Worm (Caenorhabditis elegans) whole organism, late embryonic: ENCODE results near the gene F43C11.6.

Experiments used
- C08G9.2 ChIP-seq: sonication (generic microtip); optimal IDR thresholded peaks from 2 replicates; lab custom pipeline; 2016; ENCODE audit warnings: mild to moderate bottlenecking, missing genetic modification characterization, moderate library complexity, missing compliant biosample characterization
- F13H6.1 ChIP-seq: sonication (generic microtip); optimal IDR thresholded peaks from 2 replicates; lab custom pipeline; 2016; ENCODE audit warnings: missing genetic modification characterization, missing compliant biosample characterization
- K09A11.1 ChIP-seq: sonication (generic microtip); optimal IDR thresholded peaks from 2 replicates; lab custom pipeline; 2017; ENCODE audit warnings: antibody characterized with exemption, mild to moderate bottlenecking, missing genetic modification characterization, missing compliant biosample characterization; ENCODE audit not compliant: insufficient read depth
- ahr-1 ChIP-seq: sonication (generic microtip); optimal IDR thresholded peaks from 2 replicates; lab custom pipeline; 2016; ENCODE audit warnings: missing genetic modification characterization, missing compliant biosample characterization
- ceh-14 ChIP-seq: sonication (generic microtip); optimal IDR thresholded peaks from 2 replicates; lab custom pipeline; 2016; ENCODE audit warnings: missing genotype, missing genetic modification characterization, missing compliant biosample characterization
- ceh-18 ChIP-seq: sonication (generic microtip); optimal IDR thresholded peaks from 2 replicates; lab custom pipeline; 2016; ENCODE audit warnings: missing genetic modification characterization, missing compliant biosample characterization
- ceh-30 ChIP-seq: fragments of 150-350 bp; optimal IDR thresholded peaks from 2 replicates; lab custom pipeline; 2014; ENCODE audit warnings: missing biosample characterization, missing genetic modification characterization
- ceh-34 ChIP-seq: sonication (generic microtip); optimal IDR thresholded peaks from 2 replicates; lab custom pipeline; 2016; ENCODE audit warnings: mild to moderate bottlenecking, missing genetic modification characterization, missing compliant biosample characterization
- ceh-6 ChIP-seq: fragments of 200-800 bp; sonication (Bioruptor generic); optimal IDR thresholded peaks from 2 replicates; lab custom pipeline; 2018; ENCODE audit warnings: mild to moderate bottlenecking, missing genetic modification characterization, missing compliant biosample characterization
- ceh-9 ChIP-seq: sonication (generic microtip); optimal IDR thresholded peaks from 2 replicates; lab custom pipeline; 2016; ENCODE audit warnings: mild to moderate bottlenecking, missing genetic modification characterization, inconsistent platforms, missing compliant biosample characterization
- dmd-4 ChIP-seq: sonication (generic microtip); optimal IDR thresholded peaks from 2 replicates; lab custom pipeline; 2016; ENCODE audit warnings: borderline replicate concordance, missing genetic modification characterization, missing compliant biosample characterization
- dve-1 ChIP-seq: sonication (generic microtip); optimal IDR thresholded peaks from 2 replicates; lab custom pipeline; 2017; ENCODE audit warnings: antibody characterized with exemption, mild to moderate bottlenecking, missing genetic modification characterization, missing compliant biosample characterization
- elt-4 ChIP-seq: sonication (generic microtip); optimal IDR thresholded peaks from 2 replicates; lab custom pipeline; 2016; ENCODE audit warnings: missing genetic modification characterization, missing compliant biosample characterization
- ets-4 ChIP-seq: sonication (generic microtip); optimal IDR thresholded peaks from 2 replicates; lab custom pipeline; 2016; ENCODE audit warnings: missing genetic modification characterization, missing compliant biosample characterization
- fkh-10 ChIP-seq: fragments of 150-350 bp; optimal IDR thresholded peaks from 2 replicates; lab custom pipeline; 2014; ENCODE audit warnings: missing biosample characterization, missing genetic modification reagents, missing genetic modification characterization
- fkh-6 ChIP-seq: sonication (generic microtip); optimal IDR thresholded peaks from 2 replicates; lab custom pipeline; 2016; ENCODE audit warnings: missing genetic modification characterization, missing compliant biosample characterization
- gmeb-2 ChIP-seq: sonication (generic microtip); optimal IDR thresholded peaks from 2 replicates; lab custom pipeline; 2016; ENCODE audit warnings: missing genetic modification characterization, inconsistent platforms, missing compliant biosample characterization
- hlh-15 ChIP-seq: sonication (generic microtip); optimal IDR thresholded peaks from 2 replicates; lab custom pipeline; 2016; ENCODE audit warnings: missing genetic modification characterization, missing compliant biosample characterization
- nhr-11 ChIP-seq: fragments of 150-350 bp; optimal IDR thresholded peaks from 2 replicates; lab custom pipeline; 2014; ENCODE audit warnings: missing biosample characterization, missing genetic modification characterization
- nhr-232 ChIP-seq: sonication (generic microtip); optimal IDR thresholded peaks from 2 replicates; lab custom pipeline; 2016; ENCODE audit warnings: missing genetic modification characterization, missing compliant biosample characterization
- npax-4 ChIP-seq: sonication (generic microtip); optimal IDR thresholded peaks from 2 replicates; lab custom pipeline; 2016; ENCODE audit warnings: missing genetic modification characterization, missing compliant biosample characterization
- pros-1 ChIP-seq: fragments of 150-350 bp; optimal IDR thresholded peaks from 2 replicates; lab custom pipeline; 2014; ENCODE audit warnings: missing biosample characterization, missing genetic modification reagents, missing genetic modification characterization
- ref-2 ChIP-seq: sonication (generic microtip); optimal IDR thresholded peaks from 2 replicates; lab custom pipeline; 2016; ENCODE audit warnings: missing genetic modification characterization, missing compliant biosample characterization
- rnt-1 ChIP-seq: sonication (generic microtip); optimal IDR thresholded peaks from 2 replicates; lab custom pipeline; 2016; ENCODE audit warnings: missing genetic modification characterization, missing compliant biosample characterization
- sdc-2 ChIP-seq: sonication (generic microtip); optimal IDR thresholded peaks from 2 replicates; lab custom pipeline; 2016; ENCODE audit warnings: missing genotype, missing genetic modification characterization, missing compliant biosample characterization
- sox-4 ChIP-seq: sonication (generic microtip); optimal IDR thresholded peaks from 2 replicates; lab custom pipeline; 2017; ENCODE audit warnings: mild to moderate bottlenecking, missing genetic modification characterization, inconsistent platforms, missing compliant biosample characterization
- tbx-2 ChIP-seq: sonication (generic microtip); optimal IDR thresholded peaks from 2 replicates; lab custom pipeline; 2016; ENCODE audit warnings: missing genetic modification characterization, missing compliant biosample characterization
- tbx-7 ChIP-seq: sonication (generic microtip); optimal IDR thresholded peaks from 2 replicates; lab custom pipeline; 2016; ENCODE audit warnings: missing genotype, missing genetic modification characterization, missing compliant biosample characterization
- unc-3 ChIP-seq, 2 experiments: fragments of 200-800 bp in 1 of 2; sonication (Bioruptor generic) in 1 of 2; sonication (generic microtip) in 1 of 2; conservative IDR thresholded peaks in 1 of 2; optimal IDR thresholded peaks in 1 of 2; 2 replicates each; pipeline versions ENCODE4 v1.3.6 to Lab custom; 2016 to 2022; ENCODE audit warnings: missing compliant biosample characterization in 2 of 2, missing genetic modification characterization in 2 of 2, missing genetic modification reagents in 1 of 2
- unc-42 ChIP-seq: sonication (generic microtip); optimal IDR thresholded peaks from 2 replicates; lab custom pipeline; 2016; ENCODE audit warnings: missing genotype, missing genetic modification characterization, missing compliant biosample characterization
- unc-55 ChIP-seq: sonication (generic microtip); optimal IDR thresholded peaks from 2 replicates; lab custom pipeline; 2017; ENCODE audit warnings: missing biosample characterization, missing genetic modification reagents, missing genetic modification characterization
- zip-5 ChIP-seq: sonication (generic microtip); optimal IDR thresholded peaks from 2 replicates; lab custom pipeline; 2016; ENCODE audit warnings: missing genetic modification characterization, missing compliant biosample characterization
- ztf-16 ChIP-seq: sonication (generic microtip); optimal IDR thresholded peaks from 2 replicates; lab custom pipeline; 2017; ENCODE audit warnings: missing genetic modification characterization, missing compliant biosample characterization

F43C11.6 gene

DNA sequence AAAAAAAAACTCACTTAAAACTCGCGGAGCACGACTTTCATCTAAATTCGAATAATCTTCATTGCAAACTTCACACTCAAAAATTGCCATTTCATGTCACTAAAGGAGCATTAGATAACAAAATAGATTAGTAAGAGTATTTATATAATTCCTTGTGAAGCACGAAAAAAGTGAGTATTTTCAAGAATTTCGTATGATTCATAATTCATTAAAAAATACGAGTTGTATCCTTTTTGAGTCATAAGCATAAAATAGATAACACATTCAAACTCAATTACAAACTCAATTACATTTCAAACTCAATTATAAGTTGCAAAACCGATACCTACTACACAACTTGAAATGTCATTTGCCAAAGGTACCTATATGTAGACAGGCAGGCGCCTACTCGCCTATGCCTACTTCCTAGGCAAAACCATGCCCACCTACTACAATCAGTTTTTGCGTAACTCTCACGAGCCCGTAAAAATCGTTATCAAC, 13.2 kb upstream of the F43C11.6 start, which contains the start of the genes ZK1240.8 and ZK1240.1:
Gene ZK1240.8 (minus strand): TSS at position 101 of the 480 bp plus-strand sequence.
Gene ZK1240.1 (plus strand): TSS at position 430 of the 480 bp plus-strand sequence.
- TF ChIP-seq ceh-9 (no peak), ceh-30 (tag; lab: Kevin White, UChicago) (no peak), C08G9.2 (no peak), fkh-10 (GFP tag; lab: Kevin White, UChicago) (no peak), ztf-16 (tag; lab: Kevin White, UChicago) (no peak), K09A11.1 (tag; lab: Kevin White, UChicago) (no peak)
- TF ChIP-seq, all 69 proteins: peak for 0

- no peak for TF ChIP-seq K09A11.1 (tag; lab: Kevin White, UChicago)
- no peak for TF ChIP-seq tbx-2 (tag; lab: Kevin White, UChicago)
- no peak for TF ChIP-seq dmd-4 (tag; lab: Kevin White, UChicago)
- TF ChIP-seq hlh-15 (tag; lab: Kevin White, UChicago): no peak
- no peak for TF ChIP-seq rnt-1 (tag; lab: Kevin White, UChicago)
- TF ChIP-seq sox-4 (tag; lab: Kevin White, UChicago): no peak
- TF ChIP-seq sdc-2: no peak
- TF ChIP-seq ceh-14: no peak
- no peak for TF ChIP-seq pros-1
- no peak for TF ChIP-seq ref-2
- no peak for TF ChIP-seq nhr-232 (tag; lab: Kevin White, UChicago)
- no peak for TF ChIP-seq ceh-18 (tag; lab: Kevin White, UChicago)
- TF ChIP-seq tbx-7 (tag; lab: Kevin White, UChicago): no peak
- TF ChIP-seq ceh-34: no peak
- TF ChIP-seq nhr-11 (tag; lab: Kevin White, UChicago): no peak
- TF ChIP-seq ets-4: no peak
- no peak for TF ChIP-seq ahr-1
- no peak for TF ChIP-seq unc-55 (GFP tag; lab: Kevin White, UChicago)
These were observed 11.8 kb upstream of the F43C11.6 start for ce11 chrII:2330462-2330861.

DNA sequence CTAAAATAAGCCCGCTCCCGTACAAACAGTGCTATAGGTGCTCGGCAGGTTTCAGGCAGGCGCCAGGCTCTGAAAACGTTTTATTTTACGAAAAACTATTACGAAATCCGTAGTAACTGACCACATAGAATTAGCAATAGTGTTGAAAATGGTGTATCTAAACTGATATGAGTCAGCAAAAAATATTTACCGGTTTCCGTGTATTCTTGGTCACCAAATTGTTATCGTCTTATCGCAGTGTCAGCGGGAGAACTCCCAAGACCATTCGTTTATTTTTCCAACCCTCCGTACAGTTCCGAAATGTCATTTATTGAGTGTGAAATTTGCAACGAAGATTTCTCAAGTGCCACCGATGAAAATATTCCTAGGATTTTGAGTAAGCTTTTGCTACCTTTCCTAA, 10.0 kb upstream of the F43C11.6 start, which contains the start of gene F43C11.8:
Gene F43C11.8 (plus strand): TSS at position 301 of the 400 bp plus-strand sequence.
- TF ChIP-seq fkh-6 (tag; lab: Kevin White, UChicago) (no peak), pros-1 (no peak), F13H6.1 (tag; lab: Kevin White, UChicago) (no peak), elt-4 (no peak), zip-5 (tag; lab: Kevin White, UChicago) (no peak), unc-3 (GFP tag; conservative IDR thresholded peaks at IDR 0.05; lab: Robert Waterston, UW) (no peak), unc-3 (tag; optimal IDR thresholded peaks at IDR 0.05; lab: Kevin White, UChicago) (no peak), dmd-4 (tag; lab: Kevin White, UChicago) (no peak), ceh-6 (GFP tag; lab: Kevin White, UChicago) (no peak), npax-4 (tag; lab: Kevin White, UChicago) (no peak), unc-42 (tag; lab: Kevin White, UChicago) (no peak)

- TF ChIP-seq unc-3 (GFP tag; conservative IDR thresholded peaks at IDR 0.05; lab: Robert Waterston, UW): no peak
- TF ChIP-seq unc-3 (tag; optimal IDR thresholded peaks at IDR 0.05; lab: Kevin White, UChicago): no peak
- TF ChIP-seq gmeb-2 (tag; lab: Kevin White, UChicago): no peak
- TF ChIP-seq, all 69 proteins: peak for 0
These were observed 6.7 kb upstream of the F43C11.6 start, which contains the start of gene F43C11.7 for ce11 chrII:2335572-2335971. F43C11.7 (plus strand) TSS chrII:2335897.

DNA sequence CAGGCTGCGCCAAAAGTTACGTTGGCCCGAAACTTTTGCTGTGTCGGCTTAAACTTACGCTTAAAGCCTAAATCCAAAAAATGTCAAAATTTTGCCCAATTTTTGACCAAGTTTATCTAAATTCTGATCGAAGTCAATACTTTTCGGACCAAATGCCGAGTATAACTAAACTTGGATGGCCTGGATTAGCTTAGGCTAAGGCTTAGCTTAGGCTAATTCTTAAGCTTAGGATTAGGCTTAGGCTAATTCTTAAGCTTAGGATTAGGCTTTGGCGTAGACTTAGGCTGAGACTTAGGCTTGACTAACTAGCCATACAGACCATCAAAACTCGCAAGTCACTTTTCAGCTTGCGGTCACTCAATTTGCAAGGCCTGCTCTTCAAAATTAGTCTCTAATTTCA, 6.1 kb upstream of the F43C11.6 start:
- TF ChIP-seq dve-1 (tag; lab: Kevin White, UChicago) (peak; percentile 60), tbx-2 (tag; lab: Kevin White, UChicago) (no peak)
- TF ChIP-seq, all 69 proteins: peak for 1
